Worm (Caenorhabditis elegans) whole organism, L3 larva: ENCODE results near the gene znf-782.

ENCODE experiments used
- R02D3.7 ChIP-seq: fragments of 150-350 bp; optimal IDR thresholded peaks from 2 replicates; lab custom pipeline; 2014; ENCODE audit warnings: missing biosample characterization, missing genetic modification characterization
- ZK546.5 ChIP-seq: sonication (generic microtip); optimal IDR thresholded peaks from 2 replicates; lab custom pipeline; 2017; ENCODE audit warnings: missing biosample characterization, missing genetic modification characterization
- aly-2 ChIP-seq: fragments of 150-350 bp; optimal IDR thresholded peaks from 2 replicates; lab custom pipeline; 2014; ENCODE audit warnings: missing biosample characterization, missing genetic modification characterization
- ama-1 ChIP-seq: fragments of 150-350 bp; optimal IDR thresholded peaks from 2 replicates; lab custom pipeline; 2018
- ceh-16 ChIP-seq: sonication (generic microtip); optimal IDR thresholded peaks from 2 replicates; lab custom pipeline; 2017; ENCODE audit warnings: missing biosample characterization, missing genetic modification characterization
- ceh-82 ChIP-seq: fragments of 150-350 bp; optimal IDR thresholded peaks from 2 replicates; lab custom pipeline; 2014; ENCODE audit warnings: missing biosample characterization, missing genetic modification characterization
- daf-12 ChIP-seq: fragments of 150-350 bp; optimal IDR thresholded peaks from 2 replicates; lab custom pipeline; 2014; ENCODE audit warnings: missing biosample characterization, missing genetic modification reagents, missing genetic modification characterization
- egl-27 ChIP-seq: sonication (generic microtip); optimal IDR thresholded peaks from 4 replicates; lab custom pipeline; 2017; ENCODE audit warnings: missing biosample characterization, missing genetic modification reagents, missing genetic modification characterization
- egl-5 ChIP-seq: fragments of 150-350 bp; optimal IDR thresholded peaks from 2 replicates; lab custom pipeline; 2017; ENCODE audit warnings: missing biosample characterization, missing genetic modification reagents, missing genetic modification characterization, inconsistent platforms
- elt-1 ChIP-seq: fragments of 150-350 bp; optimal IDR thresholded peaks from 2 replicates; lab custom pipeline; 2014; ENCODE audit warnings: missing biosample characterization, missing genetic modification characterization
- elt-2 ChIP-seq: sonication (generic microtip); optimal IDR thresholded peaks from 2 replicates; lab custom pipeline; 2016; ENCODE audit warnings: missing genetic modification reagents, mild to moderate bottlenecking, missing genetic modification characterization, missing compliant biosample characterization
- elt-3 ChIP-seq, 3 experiments: fragments of 150-350 bp in 1 of 3; sonication (generic microtip) in 2 of 3; optimal IDR thresholded peaks; 2 replicates in 2 of 3; 4 replicates in 1 of 3; lab custom pipeline; 2014 to 2017; ENCODE audit warnings: missing biosample characterization in 3 of 3, missing genetic modification characterization in 3 of 3
- fkh-10 ChIP-seq: sonication (generic microtip); optimal IDR thresholded peaks from 2 replicates; lab custom pipeline; 2017; ENCODE audit warnings: missing biosample characterization, missing genetic modification reagents, missing genetic modification characterization
- fkh-2 ChIP-seq: fragments of 150-350 bp; optimal IDR thresholded peaks from 2 replicates; lab custom pipeline; 2014; ENCODE audit warnings: missing biosample characterization, missing genetic modification reagents, missing genetic modification characterization
- fos-1 ChIP-seq: fragments of 150-350 bp; optimal IDR thresholded peaks from 2 replicates; lab custom pipeline; 2014; ENCODE audit warnings: missing biosample characterization, missing genetic modification characterization
- hmg-11 ChIP-seq: sonication (generic microtip); optimal IDR thresholded peaks from 2 replicates; lab custom pipeline; 2016; ENCODE audit warnings: missing genetic modification characterization, missing compliant biosample characterization
- jun-1 ChIP-seq: fragments of 150-350 bp; optimal IDR thresholded peaks from 2 replicates; lab custom pipeline; 2014; ENCODE audit warnings: missing biosample characterization, missing genetic modification reagents, missing genetic modification characterization
- lin-15B ChIP-seq: fragments of 150-350 bp; optimal IDR thresholded peaks from 2 replicates; lab custom pipeline; 2014; ENCODE audit warnings: missing biosample characterization, missing genetic modification characterization
- lin-39 ChIP-seq: fragments of 150-350 bp; optimal IDR thresholded peaks from 2 replicates; lab custom pipeline; 2018; ENCODE audit warnings: missing biosample characterization, missing genetic modification reagents, missing genetic modification characterization
- lsy-12 ChIP-seq: sonication (generic microtip); optimal IDR thresholded peaks from 2 replicates; lab custom pipeline; 2016; ENCODE audit warnings: mild to moderate bottlenecking, missing genetic modification characterization, missing compliant biosample characterization
- mdl-1 ChIP-seq: fragments of 150-350 bp; optimal IDR thresholded peaks from 2 replicates; lab custom pipeline; 2014; ENCODE audit warnings: missing biosample characterization, missing genetic modification characterization
- nfya-1 ChIP-seq: sonication (generic microtip); optimal IDR thresholded peaks from 2 replicates; lab custom pipeline; 2017; ENCODE audit warnings: missing genetic modification characterization, mild to moderate bottlenecking, missing compliant biosample characterization, antibody characterized with exemption, moderate library complexity; ENCODE audit not compliant: insufficient read depth
- nhr-11 ChIP-seq: fragments of 150-350 bp; optimal IDR thresholded peaks from 2 replicates; lab custom pipeline; 2014; ENCODE audit warnings: missing biosample characterization, missing genetic modification characterization
- nhr-12 ChIP-seq: fragments of 150-350 bp; optimal IDR thresholded peaks from 2 replicates; lab custom pipeline; 2014; ENCODE audit warnings: missing biosample characterization, missing genetic modification characterization
- nhr-23 ChIP-seq: fragments of 150-350 bp; optimal IDR thresholded peaks from 2 replicates; lab custom pipeline; 2014; ENCODE audit warnings: missing biosample characterization, missing genetic modification reagents, missing genetic modification characterization
- nhr-237 ChIP-seq: fragments of 150-350 bp; optimal IDR thresholded peaks from 2 replicates; lab custom pipeline; 2014; ENCODE audit warnings: missing biosample characterization, missing genetic modification characterization
- nhr-25 ChIP-seq: sonication (generic microtip); optimal IDR thresholded peaks from 2 replicates; lab custom pipeline; 2017; ENCODE audit warnings: missing biosample characterization, missing genetic modification characterization
- nhr-28 ChIP-seq: fragments of 150-350 bp; optimal IDR thresholded peaks from 2 replicates; lab custom pipeline; 2014; ENCODE audit warnings: missing biosample characterization, missing genetic modification characterization
- nhr-43 ChIP-seq: sonication (generic microtip); optimal IDR thresholded peaks from 2 replicates; lab custom pipeline; 2016; ENCODE audit warnings: mild to moderate bottlenecking, missing genetic modification characterization, missing compliant biosample characterization; ENCODE audit not compliant: poor library complexity, severe bottlenecking
- nhr-67 ChIP-seq: fragments of 150-350 bp; optimal IDR thresholded peaks from 2 replicates; lab custom pipeline; 2014; ENCODE audit warnings: missing biosample characterization, missing genetic modification characterization
- nhr-76 ChIP-seq: fragments of 150-350 bp; sonication (generic microtip); optimal IDR thresholded peaks from 5 replicates; lab custom pipeline; 2014; ENCODE audit warnings: missing biosample characterization, missing genetic modification characterization
- nhr-77 ChIP-seq: fragments of 150-350 bp; optimal IDR thresholded peaks from 2 replicates; lab custom pipeline; 2014; ENCODE audit warnings: missing biosample characterization, missing genetic modification characterization
- pha-4 ChIP-seq: fragments of 150-350 bp; optimal IDR thresholded peaks from 2 replicates; lab custom pipeline; 2014; ENCODE audit warnings: missing biosample characterization, missing genetic modification reagents, missing genetic modification characterization
- pqm-1 ChIP-seq: fragments of 150-350 bp; optimal IDR thresholded peaks from 2 replicates; lab custom pipeline; 2017; ENCODE audit warnings: missing biosample characterization, missing genetic modification characterization, inconsistent platforms
- sea-2 ChIP-seq: fragments of 150-350 bp; sonication (generic microtip); optimal IDR thresholded peaks from 4 replicates; lab custom pipeline; 2014; ENCODE audit warnings: missing biosample characterization, missing genetic modification reagents, missing genetic modification characterization
- skn-1 ChIP-seq: fragments of 150-350 bp; optimal IDR thresholded peaks from 2 replicates; lab custom pipeline; 2014; ENCODE audit warnings: missing biosample characterization, missing genetic modification characterization
- snpc-4 ChIP-seq: fragments of 150-350 bp; optimal IDR thresholded peaks from 2 replicates; lab custom pipeline; 2014; ENCODE audit warnings: missing biosample characterization, missing genetic modification characterization
- tbx-2 ChIP-seq: sonication (generic microtip); optimal IDR thresholded peaks from 2 replicates; lab custom pipeline; 2016; ENCODE audit warnings: mild to moderate bottlenecking, missing genetic modification characterization, missing compliant biosample characterization
- unc-39 ChIP-seq: sonication (generic microtip); optimal IDR thresholded peaks from 4 replicates; lab custom pipeline; 2017; ENCODE audit warnings: missing biosample characterization, missing genetic modification characterization
- unc-62 ChIP-seq: fragments of 150-350 bp; sonication (generic microtip); optimal IDR thresholded peaks from 4 replicates; lab custom pipeline; 2014; ENCODE audit warnings: missing biosample characterization, missing genetic modification reagents, missing genetic modification characterization
- zag-1 ChIP-seq: fragments of 150-350 bp; optimal IDR thresholded peaks from 2 replicates; lab custom pipeline; 2014; ENCODE audit warnings: missing biosample characterization, missing genetic modification characterization
- ztf-11 ChIP-seq: fragments of 150-350 bp; optimal IDR thresholded peaks from 2 replicates; lab custom pipeline; 2014; ENCODE audit warnings: missing biosample characterization, missing genetic modification characterization
- ztf-4 ChIP-seq: fragments of 150-350 bp; optimal IDR thresholded peaks from 2 replicates; lab custom pipeline; 2014; ENCODE audit warnings: missing biosample characterization, missing genetic modification characterization

Gene znf-782

DNA sequence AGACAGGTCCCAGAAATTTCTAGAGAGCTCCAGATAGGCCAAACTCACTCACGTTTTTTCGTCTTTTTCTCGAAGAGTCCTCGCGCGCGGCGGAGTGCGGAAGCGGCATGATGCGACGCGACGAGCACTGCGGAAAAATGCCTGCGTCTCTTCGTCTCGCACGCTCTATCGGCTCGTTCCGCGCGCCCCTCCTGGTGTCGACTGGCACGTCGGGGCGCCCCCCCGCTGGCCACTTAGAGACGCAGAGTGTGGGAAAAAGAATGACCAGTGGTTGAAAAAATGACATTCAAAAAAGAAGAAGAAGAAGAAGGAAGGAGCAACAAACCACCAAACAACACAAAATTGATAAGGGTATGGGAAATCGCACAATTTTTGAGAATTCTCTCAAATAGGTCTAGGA lies at the start of gene znf-782:
Gene znf-782, minus strand, starts transcription at position 96 of the 400 bp plus-strand sequence.
- TF ChIP-seq nhr-77 (tag; lab: Kevin White, UChicago) (no peak), lsy-12 (tag; lab: Kevin White, UChicago) (peak; percentile 47), ceh-82 (tag; lab: Kevin White, UChicago) (no peak), ama-1 (lab: Kevin White, UChicago) (no peak), daf-12 (no peak), pqm-1 (tag; lab: Kevin White, UChicago) (no peak), R02D3.7 (tag; lab: Kevin White, UChicago) (no peak), elt-1 (tag; lab: Kevin White, UChicago) (no peak), tbx-2 (peak; percentile 19), zag-1 (tag; lab: Kevin White, UChicago) (no peak), nhr-237 (no peak), ztf-11 (no peak), jun-1 (tag; lab: Kevin White, UChicago) (peak; percentile 21), ZK546.5 (tag; lab: Kevin White, UChicago) (no peak), nhr-12 (no peak), snpc-4 (tag; lab: Kevin White, UChicago) (no peak), fos-1 (tag; lab: Kevin White, UChicago) (no peak), lin-15B (peak; percentile 8), sea-2 (GFP tag; lab: Kevin White, UChicago) (no peak), nhr-67 (tag; lab: Kevin White, UChicago) (no peak), egl-27 (tag; lab: Kevin White, UChicago) (no peak), aly-2 (tag; lab: Kevin White, UChicago) (no peak), lin-39 (peak; percentile 70), unc-62 (no peak), unc-39 (tag; lab: Kevin White, UChicago) (no peak), elt-2 (tag; lab: Kevin White, UChicago) (peak; percentile 31), nhr-11 (tag; lab: Kevin White, UChicago) (peak; percentile 11), egl-5 (tag; lab: Kevin White, UChicago) (peak; percentile 57), nhr-43 (tag; lab: Kevin White, UChicago) (no peak), ztf-4 (tag; lab: Kevin White, UChicago) (no peak), fkh-10 (GFP tag; lab: Kevin White, UChicago) (no peak), ceh-16 (tag; lab: Kevin White, UChicago) (no peak), nfya-1 (tag; lab: Kevin White, UChicago) (peak; percentile 74), nhr-23 (tag; lab: Kevin White, UChicago) (no peak), pha-4 (tag; lab: Kevin White, UChicago) (peak; percentile 1), nhr-25 (tag; lab: Kevin White, UChicago) (no peak), elt-3 (tag; optimal IDR thresholded peaks at IDR 0.05; lab: Kevin White, UChicago) (no peak), fkh-2 (tag; lab: Kevin White, UChicago) (no peak), skn-1 (tag; lab: Kevin White, UChicago) (peak; percentile 1), hmg-11 (tag; lab: Kevin White, UChicago) (peak; percentile 33)

DNA sequence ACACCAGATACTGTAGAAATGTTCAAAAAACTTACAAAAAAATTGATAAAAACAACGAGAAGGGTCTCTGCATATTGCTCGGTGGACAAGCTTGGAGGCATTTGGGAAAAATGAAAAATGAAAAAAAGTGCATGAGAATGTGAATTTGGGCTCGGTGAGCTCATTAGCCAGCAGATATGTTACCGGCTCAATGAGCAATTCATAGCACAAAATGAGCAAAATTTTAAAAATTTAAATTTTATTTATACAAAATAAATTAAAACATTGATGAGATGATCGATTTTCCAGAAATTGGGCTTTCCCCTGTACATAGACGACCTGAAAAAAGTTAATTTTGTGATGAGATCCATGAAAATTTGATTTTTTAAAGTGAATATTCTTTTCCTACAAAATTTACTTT lies 46.3 kb upstream of the znf-782 start, which contains the start of gene srx-14:
Gene srx-14, minus strand, starts transcription at position 101 of the 400 bp plus-strand sequence.
- TF ChIP-seq elt-2 (tag; lab: Kevin White, UChicago) (no peak), nhr-76 (tag; lab: Kevin White, UChicago) (no peak), elt-3 (tag; optimal IDR thresholded peaks at IDR 0.05; lab: Kevin White, UChicago) (no peak), ztf-4 (tag; lab: Kevin White, UChicago) (no peak), lsy-12 (tag; lab: Kevin White, UChicago) (no peak), lin-15B (no peak), ama-1 (lab: Kevin White, UChicago) (no peak), nhr-28 (no peak), tbx-2 (no peak), nhr-25 (tag; lab: Kevin White, UChicago) (no peak), mdl-1 (tag; lab: Kevin White, UChicago) (no peak), ceh-16 (tag; lab: Kevin White, UChicago) (no peak), jun-1 (tag; lab: Kevin White, UChicago) (no peak), ztf-11 (no peak), fkh-2 (tag; lab: Kevin White, UChicago) (no peak), daf-12 (no peak), egl-27 (tag; lab: Kevin White, UChicago) (no peak)
